Fruit fly (Drosophila melanogaster) whole organism, embryonic: ENCODE results near the gene Mrm2.

Experiments used
- Ada2b ChIP-seq: fragments of 200-800 bp; sonication (Bioruptor generic); IDR thresholded peaks from 2 replicates; pipeline ENCODE4 v1.3.6; 2022; ENCODE audit warnings: missing biosample characterization, missing genetic modification characterization
- Awh ChIP-seq: fragments of 200-800 bp; sonication (Bioruptor generic); IDR thresholded peaks from 2 replicates; pipeline ENCODE4, ENCODE4 v1.3.6; 2022; ENCODE audit warnings: missing biosample characterization, missing genetic modification characterization
- B-H1 ChIP-seq: fragments of 200-800 bp; sonication (Bioruptor generic); IDR thresholded peaks from 3 replicates; pipeline ENCODE4 v1.3.6; 2022; ENCODE audit warnings: missing biosample characterization, missing genetic modification characterization
- CG10431 ChIP-seq: fragments of 200-800 bp; sonication (Bioruptor generic); optimal IDR thresholded peaks from 3 replicates; lab custom pipeline; 2018; ENCODE audit warnings: missing biosample characterization, mild to moderate bottlenecking, missing genetic modification characterization
- CG10654 ChIP-seq: fragments of 200-800 bp; sonication (Bioruptor generic); optimal IDR thresholded peaks from 2 replicates; lab custom pipeline; 2016; ENCODE audit warnings: missing biosample characterization, missing genetic modification characterization
- CG11093 ChIP-seq: fragments of 200-800 bp; sonication (Bioruptor generic); IDR thresholded peaks from 3 replicates; pipeline ENCODE4 v1.3.6; 2022; ENCODE audit warnings: missing biosample characterization, missing genetic modification characterization
- CG11504 ChIP-seq: fragments of 200-800 bp; sonication (Bioruptor generic); optimal IDR thresholded peaks from 3 replicates; lab custom pipeline; 2019; ENCODE audit warnings: missing biosample characterization, mild to moderate bottlenecking, missing genetic modification characterization, moderate library complexity
- CG11696 ChIP-seq: fragments of 200-800 bp; sonication (Bioruptor generic); IDR thresholded peaks from 2 replicates; pipeline ENCODE4 v1.3.6; 2022; ENCODE audit warnings: missing biosample characterization, missing genetic modification characterization
- CG12071 ChIP-seq: fragments of 200-800 bp; sonication (Bioruptor generic); optimal IDR thresholded peaks from 3 replicates; lab custom pipeline; 2018; ENCODE audit warnings: missing biosample characterization, mild to moderate bottlenecking, missing genetic modification characterization
- CG13287 ChIP-seq: fragments of 200-800 bp; sonication (Bioruptor generic); IDR thresholded peaks from 2 replicates; pipeline ENCODE4 v1.3.6; 2022; ENCODE audit warnings: missing biosample characterization, missing genetic modification characterization; ENCODE audit not compliant: partially characterized antibody
- CG13775 ChIP-seq: fragments of 200-800 bp; sonication (Bioruptor generic); optimal IDR thresholded peaks from 3 replicates; lab custom pipeline; 2017; ENCODE audit warnings: missing biosample characterization, mild to moderate bottlenecking, missing genetic modification characterization
- CG15269 ChIP-seq: fragments of 200-800 bp; sonication (Bioruptor generic); optimal IDR thresholded peaks from 2 replicates; lab custom pipeline; 2018; ENCODE audit warnings: missing biosample characterization, mild to moderate bottlenecking, missing genetic modification characterization, moderate library complexity
- CG17186 ChIP-seq: fragments of 200-800 bp; sonication (Bioruptor generic); optimal IDR thresholded peaks from 3 replicates; lab custom pipeline; 2017; ENCODE audit warnings: missing biosample characterization, missing genetic modification reagents, missing genetic modification characterization
- CG17912 ChIP-seq: fragments of 200-800 bp; sonication (Bioruptor generic); optimal IDR thresholded peaks from 2 replicates; lab custom pipeline; 2018; ENCODE audit warnings: missing biosample characterization, mild to moderate bottlenecking, missing genetic modification characterization
- CG18011 ChIP-seq: fragments of 200-800 bp; sonication (Bioruptor generic); optimal IDR thresholded peaks from 2 replicates; lab custom pipeline; 2017; ENCODE audit warnings: missing biosample characterization, missing genetic modification characterization, mild to moderate bottlenecking, moderate library complexity, missing genotype
- CG18764 ChIP-seq: fragments of 200-800 bp; sonication (Bioruptor generic); optimal IDR thresholded peaks from 3 replicates; lab custom pipeline; 2016; ENCODE audit warnings: missing biosample characterization, missing genetic modification characterization
- CG2678 ChIP-seq: fragments of 200-800 bp; sonication (Bioruptor generic); optimal IDR thresholded peaks from 3 replicates; lab custom pipeline; 2019; ENCODE audit warnings: missing biosample characterization, mild to moderate bottlenecking, missing genetic modification characterization, moderate library complexity
- CG32767 ChIP-seq: fragments of 200-800 bp; sonication (Bioruptor generic); IDR thresholded peaks from 2 replicates; pipeline ENCODE4 v1.3.6; 2022; ENCODE audit warnings: missing biosample characterization, missing genetic modification characterization
- CG32772 ChIP-seq: fragments of 200-800 bp; sonication (Bioruptor generic); IDR thresholded peaks from 2 replicates; pipeline ENCODE4 v1.3.6; 2022; ENCODE audit warnings: missing biosample characterization, missing genetic modification characterization
- CG34422 ChIP-seq: fragments of 200-800 bp; sonication (Bioruptor generic); IDR thresholded peaks from 3 replicates; pipeline ENCODE4 v1.3.6; 2022; ENCODE audit warnings: missing biosample characterization, missing genetic modification characterization
- CG6175 ChIP-seq: fragments of 200-800 bp; sonication (Bioruptor generic); IDR thresholded peaks from 3 replicates; pipeline ENCODE4 v1.3.6; 2022; ENCODE audit warnings: missing biosample characterization, missing genetic modification characterization
- CG6254 ChIP-seq: fragments of 200-800 bp; sonication (Bioruptor generic); optimal IDR thresholded peaks from 3 replicates; lab custom pipeline; 2017; ENCODE audit warnings: mild to moderate bottlenecking, missing biosample characterization, missing genetic modification reagents, missing genetic modification characterization
- CG6272 ChIP-seq: fragments of 200-800 bp; sonication (Bioruptor generic); IDR thresholded peaks from 2 replicates; pipeline ENCODE4 v1.3.6; 2022; ENCODE audit warnings: missing biosample characterization, missing genetic modification characterization
- CrebB ChIP-seq: fragments of 200-800 bp; sonication (Bioruptor generic); optimal IDR thresholded peaks from 3 replicates; lab custom pipeline; 2018; ENCODE audit warnings: missing biosample characterization, mild to moderate bottlenecking, missing genetic modification characterization
- D ChIP-seq, 2 experiments: fragments of 200-800 bp in 1 of 2; fragments of >200 bp in 1 of 2; sonication (Bioruptor generic) in 1 of 2; optimal IDR thresholded peaks; 2 replicates in 1 of 2; 3 replicates in 1 of 2; lab custom pipeline; 2017; ENCODE audit warnings: mild to moderate bottlenecking in 1 of 2, missing biosample characterization in 1 of 2, missing genetic modification characterization in 1 of 2, missing genetic modification reagents in 1 of 2
- Drgx ChIP-seq: fragments of 200-800 bp; sonication (Bioruptor generic); IDR thresholded peaks from 2 replicates; pipeline ENCODE4 v1.3.6; 2022; ENCODE audit warnings: missing biosample characterization, missing genetic modification characterization
- Fer1 ChIP-seq: fragments of 200-800 bp; sonication (Bioruptor generic); optimal IDR thresholded peaks from 2 replicates; lab custom pipeline; 2017; ENCODE audit warnings: missing biosample characterization, mild to moderate bottlenecking, missing genetic modification characterization
- Gug ChIP-seq: fragments of 200-800 bp; sonication (Bioruptor generic); IDR thresholded peaks from 4 replicates; pipeline ENCODE4 v1.3.6; 2022; ENCODE audit warnings: missing biosample characterization, missing genetic modification characterization
- Opbp ChIP-seq: fragments of 200-800 bp; sonication (Bioruptor generic); IDR thresholded peaks from 3 replicates; pipeline ENCODE4 v1.3.6; 2022; ENCODE audit warnings: missing biosample characterization, missing genetic modification characterization; ENCODE audit not compliant: partially characterized antibody
- Rfx ChIP-seq: fragments of 200-800 bp; sonication (Bioruptor generic); IDR thresholded peaks from 2 replicates; pipeline ENCODE4 v1.3.6; 2022; ENCODE audit warnings: missing biosample characterization, missing genetic modification characterization
- Xbp1 ChIP-seq: fragments of 200-800 bp; sonication (Bioruptor generic); optimal IDR thresholded peaks from 3 replicates; lab custom pipeline; 2016; ENCODE audit warnings: missing biosample characterization, mild to moderate bottlenecking, missing genetic modification characterization
- ac ChIP-seq: fragments of 200-800 bp; sonication (Bioruptor generic); optimal IDR thresholded peaks from 3 replicates; lab custom pipeline; 2017; ENCODE audit warnings: missing biosample characterization, mild to moderate bottlenecking, missing genetic modification characterization
- aop ChIP-seq: fragments of 200-800 bp; sonication (Bioruptor generic); IDR thresholded peaks from 2 replicates; pipeline ENCODE4 v1.3.6; 2022; ENCODE audit warnings: missing biosample characterization, missing genetic modification characterization
- ase ChIP-seq: fragments of 200-800 bp; sonication (Bioruptor generic); IDR thresholded peaks from 3 replicates; pipeline ENCODE4 v1.3.6; 2022; ENCODE audit warnings: missing biosample characterization, missing genetic modification characterization
- bsh ChIP-seq, 2 experiments: fragments of 200-800 bp; sonication (Bioruptor generic); optimal IDR thresholded peaks; 2 replicates each; lab custom pipeline; 2017 to 2018; ENCODE audit warnings: mild to moderate bottlenecking in 2 of 2, missing biosample characterization in 2 of 2, missing genetic modification characterization in 2 of 2, moderate library complexity in 1 of 2
- ewg ChIP-seq: fragments of 200-800 bp; sonication (Bioruptor generic); optimal IDR thresholded peaks from 3 replicates; lab custom pipeline; 2017; ENCODE audit warnings: mild to moderate bottlenecking, missing biosample characterization, missing genetic modification reagents, missing genetic modification characterization
- fd96Cb ChIP-seq: fragments of 200-800 bp; sonication (Bioruptor generic); optimal IDR thresholded peaks from 2 replicates; lab custom pipeline; 2018; ENCODE audit warnings: missing biosample characterization, mild to moderate bottlenecking, missing genetic modification characterization, moderate library complexity
- ham ChIP-seq: fragments of 200-800 bp; sonication (Bioruptor generic); IDR thresholded peaks from 2 replicates; pipeline ENCODE4 v1.3.6; 2022; ENCODE audit warnings: missing biosample characterization, missing genetic modification characterization
- ind ChIP-seq: fragments of 200-800 bp; sonication (Bioruptor generic); optimal IDR thresholded peaks from 3 replicates; lab custom pipeline; 2016; ENCODE audit warnings: missing biosample characterization, missing genetic modification characterization
- lbe ChIP-seq: fragments of 200-800 bp; sonication (Bioruptor generic); optimal IDR thresholded peaks from 2 replicates; lab custom pipeline; 2016; ENCODE audit warnings: missing biosample characterization, mild to moderate bottlenecking, missing genetic modification characterization
- org-1 ChIP-seq: fragments of 200-800 bp; sonication (Bioruptor generic); optimal IDR thresholded peaks from 2 replicates; lab custom pipeline; 2017; ENCODE audit warnings: missing biosample characterization, missing genetic modification characterization
- p53 ChIP-seq: fragments of 200-800 bp; sonication (Bioruptor generic); optimal IDR thresholded peaks from 2 replicates; lab custom pipeline; 2016; ENCODE audit warnings: missing biosample characterization, missing genetic modification characterization
- pho ChIP-seq: fragments of 200-800 bp; sonication (Bioruptor generic); optimal IDR thresholded peaks from 2 replicates; lab custom pipeline; 2016; ENCODE audit warnings: missing biosample characterization, missing genetic modification characterization
- sc ChIP-seq, 3 experiments: fragments of >200 bp in 2 of 3; fragments of 200-800 bp in 1 of 3; sonication (Bioruptor generic) in 1 of 3; optimal IDR thresholded peaks; 2 replicates in 2 of 3; 3 replicates in 1 of 3; lab custom pipeline; 2017; ENCODE audit warnings: mild to moderate bottlenecking in 1 of 3, missing biosample characterization in 1 of 3, missing genetic modification characterization in 1 of 3, missing genetic modification reagents in 1 of 3
- sim ChIP-seq: fragments of 200-800 bp; sonication (Bioruptor generic); IDR thresholded peaks from 2 replicates; pipeline ENCODE4 v1.3.6; 2022; ENCODE audit warnings: missing biosample characterization, missing genetic modification characterization
- slbo ChIP-seq: fragments of 200-800 bp; sonication (Bioruptor generic); IDR thresholded peaks from 2 replicates; pipeline ENCODE4 v1.3.6; 2022; ENCODE audit warnings: missing biosample characterization, missing genetic modification characterization
- sr ChIP-seq: fragments of 200-800 bp; sonication (Bioruptor generic); IDR thresholded peaks from 3 replicates; pipeline ENCODE4 v1.3.6; 2022; ENCODE audit warnings: missing biosample characterization, missing genetic modification characterization
- trh ChIP-seq: fragments of 200-800 bp; sonication (Bioruptor generic); optimal IDR thresholded peaks from 2 replicates; lab custom pipeline; 2016; ENCODE audit warnings: missing biosample characterization, missing genetic modification characterization

The Mrm2 gene

dm6 chr3R:19875118-19875887 lies 13.9 kb downstream of the Mrm2 start, which contains the start of gene Mrp5 (continued):
- TF ChIP-seq Awh (peak; percentile 61), CG15269 (tag; lab: Kevin White, UChicago) (peak; percentile 41), sr (GFP tag; lab: Robert Waterston, UW) (peak; percentile 91), CG6254 (GFP tag; lab: Kevin White, UChicago) (peak; percentile 50), CG12071 (GFP tag; lab: Kevin White, UChicago) (no peak), ac (GFP tag; lab: Kevin White, UChicago) (no peak), CG2678 (tag; lab: Kevin White, UChicago) (peak; percentile 40), CrebB (tag; lab: Kevin White, UChicago) (peak; percentile 21), CG11093 (GFP tag; lab: Robert Waterston, UW) (peak; percentile 54; the same call in 2 of the 3 replicates), CG17186 (peak; percentile 11), CG10431 (GFP tag; lab: Kevin White, UChicago) (no peak), fd96Cb (tag; lab: Kevin White, UChicago) (peak; percentile 30), pho (no peak), Fer1 (peak; percentile 11), Rfx (GFP tag; lab: Robert Waterston, UW) (peak; percentile 77), ase (GFP tag; lab: Robert Waterston, UW) (peak; percentile 53; the same call in 2 of the 3 replicates), D (optimal IDR thresholded peaks at IDR 0.05; lab: Kevin White, UChicago) (no peak), D (GFP tag; optimal IDR thresholded peaks at IDR 0.05; lab: Kevin White, UChicago) (peak; percentile 25), CG17912 (GFP tag; lab: Kevin White, UChicago) (no peak), ham (GFP tag; lab: Robert Waterston, UW) (0 out of 2 replicates have a peak, but pooled peaks have one; percentile 35), Gug (GFP tag; lab: Robert Waterston, UW) (peak; percentile 75; the same call in 3 of the 4 replicates), CG6175 (GFP tag; lab: Robert Waterston, UW) (no peak), CG13287 (GFP tag; lab: Robert Waterston, UW) (no peak), sim (0 out of 2 replicates have a peak, but pooled peaks have one; percentile 49), aop (peak; percentile 49; the same call in 1 of the 2 replicates), CG18011 (GFP tag; lab: Kevin White, UChicago) (no peak), ewg (GFP tag; lab: Kevin White, UChicago) (peak; percentile 95), CG32767 (GFP tag; lab: Robert Waterston, UW) (no peak), CG13775 (peak; percentile 51), CG10654 (GFP tag; lab: Kevin White, UChicago) (peak; percentile 14), CG32772 (GFP tag; lab: Robert Waterston, UW) (no peak), trh (no peak), CG34422 (GFP tag; lab: Robert Waterston, UW) (peak; percentile 57; the same call in 2 of the 3 replicates), p53 (GFP tag; lab: Kevin White, UChicago) (no peak), CG6272 (GFP tag; lab: Robert Waterston, UW) (no peak), Xbp1 (GFP tag; lab: Kevin White, UChicago) (peak; percentile 61), Opbp (GFP tag; lab: Robert Waterston, UW) (no peak), CG11504 (tag; lab: Kevin White, UChicago) (no peak), CG11696 (peak; percentile 48), lbe (GFP tag; lab: Kevin White, UChicago) (no peak), Ada2b (GFP tag; lab: Robert Waterston, UW) (peak; percentile 60), org-1 (GFP tag; lab: Kevin White, UChicago) (peak; percentile 5), bsh (GFP tag; optimal IDR thresholded peaks at IDR 0.05; lab: Kevin White, UChicago) (peak; percentile 21 to 35), CG18764 (GFP tag; lab: Kevin White, UChicago) (no peak), Drgx (GFP tag; lab: Robert Waterston, UW) (peak; percentile 55), B-H1 (peak; percentile 40; the same call in 2 of the 3 replicates), slbo (GFP tag; lab: Robert Waterston, UW) (peak; percentile 80), sc (optimal IDR thresholded peaks at IDR 0.05; lab: Kevin White, UChicago) (no peak), sc (GFP tag; optimal IDR thresholded peaks at IDR 0.05; lab: Kevin White, UChicago) (no peak), ind (peak; percentile 38)
